Fruit fly (Drosophila melanogaster) whole organism, adult: ENCODE results near the gene CG14736.

Experiments used
- CG1620 ChIP-seq: fragments of 200-800 bp; sonication (Bioruptor generic); optimal IDR thresholded peaks from 2 replicates; lab custom pipeline; 2016; ENCODE audit warnings: missing biosample characterization, missing genetic modification characterization
- CG5204 ChIP-seq: fragments of 200-800 bp; sonication (Bioruptor generic); optimal IDR thresholded peaks from 2 replicates; lab custom pipeline; 2016; ENCODE audit warnings: missing biosample characterization, missing genetic modification characterization
- Hr96 ChIP-seq: fragments of 200-800 bp; sonication (Bioruptor generic); optimal IDR thresholded peaks from 2 replicates; lab custom pipeline; 2016; ENCODE audit warnings: missing biosample characterization, missing genetic modification characterization
- Mnt ChIP-seq: fragments of 200-800 bp; sonication (Bioruptor generic); optimal IDR thresholded peaks from 2 replicates; lab custom pipeline; 2016; ENCODE audit warnings: missing biosample characterization, mild to moderate bottlenecking, missing genetic modification characterization
- bab1 ChIP-seq: fragments of 200-800 bp; sonication (Bioruptor generic); optimal IDR thresholded peaks from 3 replicates; lab custom pipeline; 2019; ENCODE audit warnings: missing biosample characterization, mild to moderate bottlenecking, missing genetic modification characterization, moderate library complexity
- kay ChIP-seq: fragments of 200-800 bp; sonication (Bioruptor generic); peaks from one replicate; lab custom pipeline; 2016; ENCODE audit warnings: missing biosample characterization, missing genetic modification characterization, borderline replicate concordance
- ovo ChIP-seq: fragments of 200-800 bp; sonication (Bioruptor generic); optimal IDR thresholded peaks from 2 replicates; lab custom pipeline; 2016; ENCODE audit warnings: missing biosample characterization, missing genetic modification characterization

dm6 chr3R:11999074-11999473 lies 41.3 kb upstream of the CG14736 start, which contains the start of gene Ect3:
- no peak for TF ChIP-seq Mnt (GFP tag; lab: Kevin White, UChicago)
- no peak for TF ChIP-seq CG1620 (GFP tag; lab: Kevin White, UChicago)
- TF ChIP-seq CG5204, result no peak
- TF ChIP-seq Hr96 (GFP tag; lab: Kevin White, UChicago), result no peak
- no peak for TF ChIP-seq ovo (GFP tag; lab: Kevin White, UChicago)
- TF ChIP-seq kay (GFP tag; lab: Kevin White, UChicago), result no peak
- no peak for TF ChIP-seq bab1 (GFP tag; lab: Kevin White, UChicago)
